Worm (Caenorhabditis elegans) whole organism, mixed stage, embryonic: Measurements from ENCODE around the gene pms-2.

ENCODE experiments used
- M03D4.4 ChIP-seq: sonication (generic microtip); optimal IDR thresholded peaks from 2 replicates; lab custom pipeline; 2017; ENCODE audit warnings: mild to moderate bottlenecking, missing genetic modification characterization, missing compliant biosample characterization
- bed-3 ChIP-seq: fragments of 200-800 bp; sonication (Bioruptor generic); optimal IDR thresholded peaks from 3 replicates; lab custom pipeline; 2018; ENCODE audit warnings: mild to moderate bottlenecking, missing genetic modification characterization, moderate library complexity, missing compliant biosample characterization
- ceh-39 ChIP-seq: fragments of 150-350 bp; optimal IDR thresholded peaks from 2 replicates; lab custom pipeline; 2014; ENCODE audit warnings: missing biosample characterization, missing genetic modification characterization
- ceh-43 ChIP-seq: fragments of 200-800 bp; sonication (Bioruptor generic); optimal IDR thresholded peaks from 2 replicates; lab custom pipeline; 2018; ENCODE audit warnings: mild to moderate bottlenecking, missing genetic modification characterization, moderate library complexity, missing compliant biosample characterization
- ceh-83 ChIP-seq: fragments of 200-800 bp; sonication (Bioruptor generic); optimal IDR thresholded peaks from 2 replicates; lab custom pipeline; 2018; ENCODE audit warnings: mild to moderate bottlenecking, missing genetic modification characterization, missing compliant biosample characterization
- ces-1 ChIP-seq: fragments of 150-350 bp; optimal IDR thresholded peaks from 2 replicates; lab custom pipeline; 2014; ENCODE audit warnings: missing biosample characterization, missing genetic modification reagents, missing genetic modification characterization
- cnd-1 ChIP-seq: fragments of 200-800 bp; sonication (Bioruptor generic); optimal IDR thresholded peaks from 2 replicates; lab custom pipeline; 2018; ENCODE audit warnings: mild to moderate bottlenecking, missing genetic modification characterization, missing compliant biosample characterization
- drap-1 ChIP-seq: fragments of 200-800 bp; sonication (Bioruptor generic); optimal IDR thresholded peaks from 3 replicates; lab custom pipeline; 2018; ENCODE audit warnings: mild to moderate bottlenecking, missing genetic modification characterization, missing compliant biosample characterization
- elt-1 ChIP-seq: sonication (generic microtip); optimal IDR thresholded peaks from 2 replicates; lab custom pipeline; 2017; ENCODE audit warnings: missing genetic modification characterization, mild to moderate bottlenecking, missing compliant biosample characterization, antibody characterized with exemption, moderate library complexity, borderline replicate concordance; ENCODE audit not compliant: insufficient read depth
- elt-3 ChIP-seq: fragments of 150-350 bp; optimal IDR thresholded peaks from 2 replicates; lab custom pipeline; 2014; ENCODE audit warnings: missing biosample characterization, missing genetic modification characterization
- ham-2 ChIP-seq: fragments of 200-800 bp; sonication (Bioruptor generic); optimal IDR thresholded peaks from 2 replicates; lab custom pipeline; 2018; ENCODE audit warnings: mild to moderate bottlenecking, missing genetic modification characterization, missing compliant biosample characterization
- hlh-1 ChIP-seq: fragments of 150-350 bp; optimal IDR thresholded peaks from 2 replicates; lab custom pipeline; 2014; ENCODE audit warnings: missing biosample characterization, missing genetic modification reagents, missing genetic modification characterization
- lin-13 ChIP-seq: fragments of 150-350 bp; optimal IDR thresholded peaks from 2 replicates; lab custom pipeline; 2014; ENCODE audit warnings: missing biosample characterization, missing genetic modification characterization
- lin-32 ChIP-seq: fragments of 200-800 bp; sonication (Bioruptor generic); optimal IDR thresholded peaks from 2 replicates; lab custom pipeline; 2018; ENCODE audit warnings: mild to moderate bottlenecking, missing genetic modification characterization, missing compliant biosample characterization
- lsy-2 ChIP-seq: fragments of 150-350 bp; optimal IDR thresholded peaks from 2 replicates; lab custom pipeline; 2014; ENCODE audit warnings: missing biosample characterization, missing genetic modification characterization
- mab-5 ChIP-seq: fragments of 150-350 bp; optimal IDR thresholded peaks from 2 replicates; lab custom pipeline; 2014; ENCODE audit warnings: missing biosample characterization, missing genetic modification characterization
- mep-1 ChIP-seq: fragments of 150-350 bp; optimal IDR thresholded peaks from 2 replicates; lab custom pipeline; 2017; ENCODE audit warnings: missing biosample characterization, missing genetic modification reagents, missing genetic modification characterization, inconsistent platforms
- mls-2 ChIP-seq: sonication (generic microtip); optimal IDR thresholded peaks from 2 replicates; lab custom pipeline; 2016; ENCODE audit warnings: mild to moderate bottlenecking, missing genetic modification characterization, moderate library complexity, missing compliant biosample characterization
- nhr-12 ChIP-seq: fragments of 150-350 bp; optimal IDR thresholded peaks from 2 replicates; lab custom pipeline; 2014; ENCODE audit warnings: missing biosample characterization, missing genetic modification characterization
- nhr-2 ChIP-seq: fragments of 150-350 bp; optimal IDR thresholded peaks from 2 replicates; lab custom pipeline; 2014; ENCODE audit warnings: missing biosample characterization, missing genetic modification characterization
- nhr-237 ChIP-seq: fragments of 150-350 bp; optimal IDR thresholded peaks from 2 replicates; lab custom pipeline; 2014; ENCODE audit warnings: missing biosample characterization, missing genetic modification characterization
- nhr-28 ChIP-seq: fragments of 150-350 bp; optimal IDR thresholded peaks from 2 replicates; lab custom pipeline; 2014; ENCODE audit warnings: missing biosample characterization, missing genetic modification characterization
- nhr-76 ChIP-seq: sonication (generic microtip); optimal IDR thresholded peaks from 2 replicates; lab custom pipeline; 2017; ENCODE audit warnings: missing biosample characterization, missing genetic modification characterization
- pha-4 ChIP-seq: fragments of 150-350 bp; optimal IDR thresholded peaks from 2 replicates; lab custom pipeline; 2018; ENCODE audit warnings: missing biosample characterization, missing genetic modification reagents, missing genetic modification characterization
- sem-2 ChIP-seq: fragments of 200-800 bp; sonication (Bioruptor generic); optimal IDR thresholded peaks from 2 replicates; lab custom pipeline; 2018; ENCODE audit warnings: mild to moderate bottlenecking, missing genetic modification characterization, missing compliant biosample characterization
- snpc-4 ChIP-seq: fragments of 150-350 bp; optimal IDR thresholded peaks from 2 replicates; lab custom pipeline; 2014; ENCODE audit warnings: missing biosample characterization, missing genetic modification characterization
- sptf-1 ChIP-seq: sonication (generic microtip); optimal IDR thresholded peaks from 2 replicates; lab custom pipeline; 2017; ENCODE audit warnings: mild to moderate bottlenecking, missing genetic modification characterization, moderate library complexity, missing compliant biosample characterization
- tbx-8 ChIP-seq: fragments of 200-800 bp; sonication (Bioruptor generic); optimal IDR thresholded peaks from 2 replicates; lab custom pipeline; 2018; ENCODE audit warnings: mild to moderate bottlenecking, missing genetic modification characterization, moderate library complexity, missing compliant biosample characterization
- unc-120 ChIP-seq: sonication (generic microtip); optimal IDR thresholded peaks from 2 replicates; lab custom pipeline; 2017; ENCODE audit warnings: missing genetic modification characterization, missing compliant biosample characterization; ENCODE audit not compliant: poor library complexity, severe bottlenecking
- unc-62 ChIP-seq: fragments of 150-350 bp; optimal IDR thresholded peaks from 2 replicates; lab custom pipeline; 2014; ENCODE audit warnings: missing biosample characterization, missing genetic modification reagents, missing genetic modification characterization
- zip-8 ChIP-seq: fragments of 150-350 bp; optimal IDR thresholded peaks from 2 replicates; lab custom pipeline; 2014; ENCODE audit warnings: missing biosample characterization, missing genetic modification characterization
- ztf-11 ChIP-seq: fragments of 150-350 bp; optimal IDR thresholded peaks from 2 replicates; lab custom pipeline; 2014; ENCODE audit warnings: missing biosample characterization, missing genetic modification characterization

Gene pms-2

ce11 chrV:11593427-11593826, 23.0 kb upstream of the pms-2 start, which contains the start of gene srx-80:
Gene srx-80, plus strand, starts transcription at chrV:11593727.
- TF ChIP-seq pha-4 (tag; lab: Kevin White, UChicago) (no peak), ztf-11 (tag; lab: Kevin White, UChicago) (no peak), unc-62 (GFP tag; lab: Kevin White, UChicago) (no peak), zip-8 (tag; lab: Kevin White, UChicago) (no peak), ces-1 (GFP tag; lab: Kevin White, UChicago) (no peak), ceh-39 (tag; lab: Kevin White, UChicago) (no peak)

ce11 chrV:11589433-11589832, 19.0 kb upstream of the pms-2 start, which contains the start of gene srx-82:
Gene srx-82, plus strand, starts transcription at chrV:11589733.
- TF ChIP-seq bed-3 (GFP tag; lab: Kevin White, UChicago) (no peak), lin-13 (tag; lab: Kevin White, UChicago) (no peak), cnd-1 (no peak), nhr-12 (tag; lab: Kevin White, UChicago) (no peak), ceh-83 (GFP tag; lab: Kevin White, UChicago) (no peak), ces-1 (GFP tag; lab: Kevin White, UChicago) (no peak), nhr-28 (tag; lab: Kevin White, UChicago) (no peak), ceh-39 (tag; lab: Kevin White, UChicago) (no peak), mab-5 (tag; lab: Kevin White, UChicago) (no peak), snpc-4 (no peak), elt-3 (tag; lab: Kevin White, UChicago) (no peak)

ce11 chrV:11585122-11585521, 14.7 kb upstream of the pms-2 start:
- TF ChIP-seq snpc-4, result no peak
- TF ChIP-seq hlh-1 (tag; lab: Kevin White, UChicago), result no peak
- TF ChIP-seq sem-2 (GFP tag; lab: Kevin White, UChicago), result no peak
- no peak for TF ChIP-seq sptf-1 (tag; lab: Kevin White, UChicago)
- TF ChIP-seq mls-2 (tag; lab: Kevin White, UChicago), result no peak
- TF ChIP-seq ham-2 (GFP tag; lab: Kevin White, UChicago), result no peak
- no peak for TF ChIP-seq nhr-28 (tag; lab: Kevin White, UChicago)
- no peak for TF ChIP-seq M03D4.4 (tag; lab: Kevin White, UChicago)
- no peak for TF ChIP-seq mep-1 (tag; lab: Kevin White, UChicago)
- no peak for TF ChIP-seq zip-8 (tag; lab: Kevin White, UChicago)
- TF ChIP-seq elt-1 (tag; lab: Kevin White, UChicago), result no peak
- TF ChIP-seq unc-120 (tag; lab: Kevin White, UChicago), result no peak
- TF ChIP-seq lin-32, result no peak
- TF ChIP-seq bed-3 (GFP tag; lab: Kevin White, UChicago), result no peak
- TF ChIP-seq, all 35 proteins: peak for 0

- TF ChIP-seq lsy-2 (tag; lab: Kevin White, UChicago), result no peak
- TF ChIP-seq mab-5 (tag; lab: Kevin White, UChicago), result no peak
- TF ChIP-seq ceh-83 (GFP tag; lab: Kevin White, UChicago), result no peak
- TF ChIP-seq ztf-11 (tag; lab: Kevin White, UChicago), result no peak
- TF ChIP-seq mep-1 (tag; lab: Kevin White, UChicago), result no peak
- no peak for TF ChIP-seq nhr-76
- TF ChIP-seq ceh-39 (tag; lab: Kevin White, UChicago), result no peak
- TF ChIP-seq drap-1 (GFP tag; lab: Kevin White, UChicago), result no peak
- no peak for TF ChIP-seq hlh-1 (tag; lab: Kevin White, UChicago)
- no peak for TF ChIP-seq bed-3 (GFP tag; lab: Kevin White, UChicago)
- no peak for TF ChIP-seq unc-120 (tag; lab: Kevin White, UChicago)
- TF ChIP-seq nhr-237 (tag; lab: Kevin White, UChicago), result no peak
- no peak for TF ChIP-seq nhr-2 (tag; lab: Kevin White, UChicago)
- TF ChIP-seq elt-1 (tag; lab: Kevin White, UChicago), result no peak
Measured at ce11 chrV:11583212-11583611, 12.8 kb upstream of the pms-2 start, which contains the start of gene srx-88. Gene srx-88, plus strand, starts transcription at chrV:11583512.

- TF ChIP-seq lin-32 (no peak), nhr-2 (tag; lab: Kevin White, UChicago) (no peak), nhr-237 (tag; lab: Kevin White, UChicago) (no peak), drap-1 (GFP tag; lab: Kevin White, UChicago) (no peak), cnd-1 (no peak), ceh-43 (GFP tag; lab: Kevin White, UChicago) (no peak), bed-3 (GFP tag; lab: Kevin White, UChicago) (no peak), tbx-8 (GFP tag; lab: Kevin White, UChicago) (no peak), elt-3 (tag; lab: Kevin White, UChicago) (no peak), ztf-11 (tag; lab: Kevin White, UChicago) (no peak), nhr-28 (tag; lab: Kevin White, UChicago) (no peak), elt-1 (tag; lab: Kevin White, UChicago) (no peak), sptf-1 (tag; lab: Kevin White, UChicago) (no peak)
- TF ChIP-seq, all 35 proteins: peak for 0
Measured at ce11 chrV:11580826-11581225, 10.4 kb upstream of the pms-2 start, which contains the start of gene srx-90. Gene srx-90, plus strand, starts transcription at chrV:11581126.
